Worm (Caenorhabditis elegans) whole organism, early embryonic: ENCODE results near the gene subs-4.

Experiments used
- flt-1 ChIP-seq: fragments of 200-800 bp; sonication (Bioruptor generic); IDR thresholded peaks from 2 replicates; pipeline ENCODE4 v1.3.6; 2022; ENCODE audit warnings: missing genetic modification characterization, missing compliant biosample characterization
- tbx-11 ChIP-seq: fragments of 200-800 bp; sonication (Bioruptor generic); IDR thresholded peaks from 2 replicates; pipeline ENCODE4 v1.3.6; 2022; ENCODE audit warnings: missing genetic modification characterization, missing compliant biosample characterization

DNA sequence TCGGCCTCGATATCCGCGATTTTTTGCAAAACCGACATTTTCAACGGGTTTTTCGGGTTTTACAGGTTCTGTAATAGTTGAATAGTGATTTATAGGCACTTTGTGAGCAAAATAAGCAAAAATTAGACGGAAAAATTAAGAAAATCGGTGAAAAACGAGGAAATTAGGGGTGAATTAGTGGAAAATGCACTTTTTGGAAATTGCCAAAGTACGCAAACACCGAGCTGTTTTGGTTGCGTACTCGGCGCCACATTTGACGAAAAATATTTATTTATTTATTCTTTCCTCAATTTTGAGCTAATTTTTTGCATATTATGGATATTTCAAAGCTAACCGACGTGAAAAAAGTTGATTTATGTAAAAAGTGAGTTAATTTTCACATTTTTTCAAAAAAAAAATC, 39.0 kb upstream of the subs-4 start, which contains the start of the genes T28D6.6 and pen-2:
- no peak for TF ChIP-seq tbx-11 (GFP tag; lab: Robert Waterston, UW)
- no peak for TF ChIP-seq flt-1 (GFP tag; lab: Robert Waterston, UW)
